Worm (Caenorhabditis elegans) whole organism, late embryonic: ENCODE measurements around the gene T25D3.3.

Experiments used
- Y22D7AL.16 ChIP-seq: sonication (generic microtip); optimal IDR thresholded peaks from 2 replicates; lab custom pipeline; 2016; ENCODE audit warnings: missing genetic modification characterization, missing compliant biosample characterization
- ahr-1 ChIP-seq: sonication (generic microtip); optimal IDR thresholded peaks from 2 replicates; lab custom pipeline; 2016; ENCODE audit warnings: missing genetic modification characterization, missing compliant biosample characterization
- ama-1 ChIP-seq: fragments of 150-350 bp; optimal IDR thresholded peaks from 2 replicates; lab custom pipeline; 2014
- ceh-14 ChIP-seq: sonication (generic microtip); optimal IDR thresholded peaks from 2 replicates; lab custom pipeline; 2016; ENCODE audit warnings: missing genotype, missing genetic modification characterization, missing compliant biosample characterization
- ceh-22 ChIP-seq: sonication (generic microtip); optimal IDR thresholded peaks from 2 replicates; lab custom pipeline; 2017; ENCODE audit warnings: missing biosample characterization, missing genetic modification characterization
- ceh-24 ChIP-seq: sonication (generic microtip); optimal IDR thresholded peaks from 2 replicates; lab custom pipeline; 2016; ENCODE audit warnings: mild to moderate bottlenecking, missing genetic modification characterization, missing compliant biosample characterization
- ceh-34 ChIP-seq: sonication (generic microtip); optimal IDR thresholded peaks from 2 replicates; lab custom pipeline; 2016; ENCODE audit warnings: mild to moderate bottlenecking, missing genetic modification characterization, missing compliant biosample characterization
- ceh-48 ChIP-seq: sonication (generic microtip); optimal IDR thresholded peaks from 2 replicates; lab custom pipeline; 2016; ENCODE audit warnings: missing genetic modification characterization, inconsistent platforms, missing compliant biosample characterization
- ceh-6 ChIP-seq: fragments of 200-800 bp; sonication (Bioruptor generic); optimal IDR thresholded peaks from 2 replicates; lab custom pipeline; 2018; ENCODE audit warnings: mild to moderate bottlenecking, missing genetic modification characterization, missing compliant biosample characterization
- che-1 ChIP-seq: sonication (generic microtip); optimal IDR thresholded peaks from 2 replicates; lab custom pipeline; 2016; ENCODE audit warnings: mild to moderate bottlenecking, missing genetic modification characterization, missing compliant biosample characterization
- dmd-4 ChIP-seq: sonication (generic microtip); optimal IDR thresholded peaks from 2 replicates; lab custom pipeline; 2016; ENCODE audit warnings: borderline replicate concordance, missing genetic modification characterization, missing compliant biosample characterization
- dve-1 ChIP-seq: sonication (generic microtip); optimal IDR thresholded peaks from 2 replicates; lab custom pipeline; 2017; ENCODE audit warnings: antibody characterized with exemption, mild to moderate bottlenecking, missing genetic modification characterization, missing compliant biosample characterization
- elt-2 ChIP-seq: sonication (generic microtip); optimal IDR thresholded peaks from 2 replicates; lab custom pipeline; 2016; ENCODE audit warnings: missing genetic modification reagents, missing genetic modification characterization, missing compliant biosample characterization
- ets-4 ChIP-seq: sonication (generic microtip); optimal IDR thresholded peaks from 2 replicates; lab custom pipeline; 2016; ENCODE audit warnings: missing genetic modification characterization, missing compliant biosample characterization
- hlh-13 ChIP-seq: fragments of 200-800 bp; sonication (Bioruptor generic); optimal IDR thresholded peaks from 2 replicates; lab custom pipeline; 2018; ENCODE audit warnings: mild to moderate bottlenecking, missing genetic modification characterization, missing compliant biosample characterization
- hlh-15 ChIP-seq: sonication (generic microtip); optimal IDR thresholded peaks from 2 replicates; lab custom pipeline; 2016; ENCODE audit warnings: missing genetic modification characterization, missing compliant biosample characterization
- hlh-30 ChIP-seq: sonication (generic microtip); optimal IDR thresholded peaks from 2 replicates; lab custom pipeline; 2017; ENCODE audit warnings: antibody characterized with exemption, missing genetic modification characterization, missing compliant biosample characterization; ENCODE audit not compliant: insufficient read depth
- hlh-8 ChIP-seq: sonication (generic microtip); optimal IDR thresholded peaks from 2 replicates; lab custom pipeline; 2016; ENCODE audit warnings: missing genotype, missing genetic modification characterization, missing compliant biosample characterization
- lim-6 ChIP-seq: sonication (generic microtip); optimal IDR thresholded peaks from 2 replicates; lab custom pipeline; 2016; ENCODE audit warnings: missing genetic modification characterization, missing compliant biosample characterization
- lin-11 ChIP-seq: fragments of 200-800 bp; sonication (Bioruptor generic); optimal IDR thresholded peaks from 2 replicates; lab custom pipeline; 2018; ENCODE audit warnings: mild to moderate bottlenecking, missing genetic modification characterization, missing compliant biosample characterization
- madf-2 ChIP-seq: sonication (generic microtip); optimal IDR thresholded peaks from 2 replicates; lab custom pipeline; 2017; ENCODE audit warnings: missing genetic modification characterization, missing compliant biosample characterization
- nfya-1 ChIP-seq: sonication (generic microtip); optimal IDR thresholded peaks from 2 replicates; lab custom pipeline; 2017; ENCODE audit warnings: missing genetic modification characterization, mild to moderate bottlenecking, missing compliant biosample characterization, antibody characterized with exemption, moderate library complexity
- nhr-11 ChIP-seq: fragments of 150-350 bp; optimal IDR thresholded peaks from 2 replicates; lab custom pipeline; 2014; ENCODE audit warnings: missing biosample characterization, missing genetic modification characterization
- nhr-232 ChIP-seq: sonication (generic microtip); optimal IDR thresholded peaks from 2 replicates; lab custom pipeline; 2016; ENCODE audit warnings: missing genetic modification characterization, missing compliant biosample characterization
- pag-3 ChIP-seq: sonication (generic microtip); optimal IDR thresholded peaks from 2 replicates; lab custom pipeline; 2016; ENCODE audit warnings: missing compliant biosample characterization, missing genetic modification characterization, borderline replicate concordance
- pat-9 ChIP-seq: fragments of 200-800 bp; sonication (Bioruptor generic); optimal IDR thresholded peaks from 2 replicates; lab custom pipeline; 2018; ENCODE audit warnings: mild to moderate bottlenecking, missing genetic modification characterization, moderate library complexity, missing compliant biosample characterization
- pax-1 ChIP-seq: fragments of 150-350 bp; optimal IDR thresholded peaks from 2 replicates; lab custom pipeline; 2014; ENCODE audit warnings: missing biosample characterization, missing genetic modification characterization
- pqm-1 ChIP-seq: sonication (generic microtip); optimal IDR thresholded peaks from 2 replicates; lab custom pipeline; 2016; ENCODE audit warnings: missing genetic modification characterization, missing compliant biosample characterization
- ref-2 ChIP-seq: sonication (generic microtip); optimal IDR thresholded peaks from 2 replicates; lab custom pipeline; 2016; ENCODE audit warnings: missing genetic modification characterization, missing compliant biosample characterization
- rnt-1 ChIP-seq: sonication (generic microtip); optimal IDR thresholded peaks from 2 replicates; lab custom pipeline; 2016; ENCODE audit warnings: missing genetic modification characterization, missing compliant biosample characterization
- sdc-2 ChIP-seq: sonication (generic microtip); optimal IDR thresholded peaks from 2 replicates; lab custom pipeline; 2016; ENCODE audit warnings: missing genotype, missing genetic modification characterization, missing compliant biosample characterization
- syd-9 ChIP-seq: sonication (generic microtip); optimal IDR thresholded peaks from 2 replicates; lab custom pipeline; 2016; ENCODE audit warnings: mild to moderate bottlenecking, missing genetic modification characterization, moderate library complexity, missing compliant biosample characterization
- ttx-3 ChIP-seq: sonication (generic microtip); optimal IDR thresholded peaks from 2 replicates; lab custom pipeline; 2016; ENCODE audit warnings: missing genetic modification reagents, missing genetic modification characterization, missing compliant biosample characterization
- unc-3 ChIP-seq, 2 experiments: fragments of 200-800 bp in 1 of 2; sonication (Bioruptor generic) in 1 of 2; sonication (generic microtip) in 1 of 2; conservative IDR thresholded peaks in 1 of 2; optimal IDR thresholded peaks in 1 of 2; 2 replicates each; pipeline versions ENCODE4 v1.3.6 to Lab custom; 2016 to 2022; ENCODE audit warnings: missing compliant biosample characterization in 2 of 2, missing genetic modification characterization in 2 of 2, missing genetic modification reagents in 1 of 2
- unc-42 ChIP-seq: sonication (generic microtip); optimal IDR thresholded peaks from 2 replicates; lab custom pipeline; 2016; ENCODE audit warnings: missing genotype, missing genetic modification characterization, missing compliant biosample characterization
- unc-86 ChIP-seq: sonication (generic microtip); optimal IDR thresholded peaks from 2 replicates; lab custom pipeline; 2016; ENCODE audit warnings: missing genetic modification characterization, missing compliant biosample characterization
- ztf-16 ChIP-seq: sonication (generic microtip); optimal IDR thresholded peaks from 2 replicates; lab custom pipeline; 2017; ENCODE audit warnings: missing genetic modification characterization, missing compliant biosample characterization

The T25D3.3 gene

ce11 chrII:155904-156303, 3.5 kb downstream of the T25D3.3 start, which contains the start of gene mrpl-28 (continued):
- TF ChIP-seq unc-3 (GFP tag; conservative IDR thresholded peaks at IDR 0.05; lab: Robert Waterston, UW) (no peak), unc-3 (tag; optimal IDR thresholded peaks at IDR 0.05; lab: Kevin White, UChicago) (no peak), hlh-13 (GFP tag; lab: Kevin White, UChicago) (no peak), ceh-14 (tag; lab: Kevin White, UChicago) (no peak), ets-4 (tag; lab: Kevin White, UChicago) (peak; percentile 50), che-1 (no peak), ceh-22 (tag; lab: Kevin White, UChicago) (no peak), ceh-48 (tag; lab: Kevin White, UChicago) (no peak), nfya-1 (tag; lab: Kevin White, UChicago) (peak; percentile 66), ceh-24 (tag; lab: Kevin White, UChicago) (no peak), ceh-6 (GFP tag; lab: Kevin White, UChicago) (no peak), ahr-1 (tag; lab: Kevin White, UChicago) (no peak), dmd-4 (tag; lab: Kevin White, UChicago) (no peak), pag-3 (tag; lab: Kevin White, UChicago) (no peak), ttx-3 (tag; lab: Kevin White, UChicago) (no peak), pax-1 (tag; lab: Kevin White, UChicago) (peak; percentile 71), lin-11 (tag; lab: Kevin White, UChicago) (no peak), ceh-34 (peak; percentile 25)
- TF ChIP-seq, all 69 proteins: peak for 12

- TF ChIP-seq elt-2 (tag; lab: Kevin White, UChicago), result peak; percentile 65
- TF ChIP-seq lin-11 (tag; lab: Kevin White, UChicago), result no peak
Measured at ce11 chrII:156999-157499, 4.7 kb downstream of the T25D3.3 start.

ce11 chrII:158004-158731, 5.8 kb downstream of the T25D3.3 start:
- TF ChIP-seq unc-86 (tag; lab: Kevin White, UChicago), result no peak
- peak; percentile 21 for TF ChIP-seq dmd-4 (tag; lab: Kevin White, UChicago)
- no peak for TF ChIP-seq unc-3 (GFP tag; conservative IDR thresholded peaks at IDR 0.05; lab: Robert Waterston, UW)
- no peak for TF ChIP-seq unc-3 (tag; optimal IDR thresholded peaks at IDR 0.05; lab: Kevin White, UChicago)
- TF ChIP-seq pqm-1 (tag; lab: Kevin White, UChicago), result no peak
- TF ChIP-seq pag-3 (tag; lab: Kevin White, UChicago), result no peak
- TF ChIP-seq rnt-1 (tag; lab: Kevin White, UChicago), result peak; percentile 5
- TF ChIP-seq hlh-15 (tag; lab: Kevin White, UChicago), result no peak
- no peak for TF ChIP-seq hlh-8 (tag; lab: Kevin White, UChicago)
- TF ChIP-seq sdc-2 (tag; lab: Kevin White, UChicago), result no peak
- TF ChIP-seq nhr-232, result no peak
- no peak for TF ChIP-seq ztf-16 (tag; lab: Kevin White, UChicago)
- no peak for TF ChIP-seq hlh-13 (GFP tag; lab: Kevin White, UChicago)
- no peak for TF ChIP-seq ceh-6 (GFP tag; lab: Kevin White, UChicago)
- no peak for TF ChIP-seq nhr-11 (tag; lab: Kevin White, UChicago)
- peak; percentile 93 for TF ChIP-seq unc-42 (tag; lab: Kevin White, UChicago)
- TF ChIP-seq ama-1 (lab: Kevin White, UChicago), result no peak
- TF ChIP-seq ceh-48 (tag; lab: Kevin White, UChicago), result no peak
- no peak for TF ChIP-seq Y22D7AL.16
- TF ChIP-seq nfya-1 (tag; lab: Kevin White, UChicago), result no peak
- no peak for TF ChIP-seq dve-1
- TF ChIP-seq lim-6, result no peak
- TF ChIP-seq pat-9, result no peak
- no peak for TF ChIP-seq hlh-30 (tag; lab: Kevin White, UChicago)
- no peak for TF ChIP-seq madf-2 (tag; lab: Kevin White, UChicago)
- TF ChIP-seq syd-9 (tag; lab: Kevin White, UChicago), result no peak
- TF ChIP-seq ref-2 (tag; lab: Kevin White, UChicago), result no peak
